Worm (Caenorhabditis elegans): ENCODE results near the gene crb-3.

The crb-3 gene

DNA sequence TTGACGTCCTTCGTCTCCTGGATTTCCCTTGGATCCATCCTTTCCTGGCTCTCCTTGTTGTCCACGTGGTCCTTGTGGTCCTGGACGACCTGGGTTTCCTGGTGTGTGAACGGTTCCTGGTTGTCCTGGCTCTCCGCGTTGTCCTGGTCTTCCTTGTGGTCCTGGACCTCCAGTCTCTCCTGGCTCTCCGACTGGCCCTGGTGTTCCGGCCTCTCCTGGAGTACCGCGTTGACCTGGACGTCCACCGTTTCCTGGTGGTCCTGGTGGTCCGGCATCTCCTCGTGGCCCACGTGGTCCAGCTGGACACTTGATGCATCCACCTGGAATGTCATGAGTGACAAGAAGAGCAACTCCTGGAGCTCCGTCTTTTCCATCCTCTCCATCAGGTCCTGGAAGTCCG is 30.2 kb downstream of the crb-3 start:
- TF ChIP-seq C08G9.2 (tag; optimal IDR thresholded peaks at IDR 0.05) = peak; percentile 31
- TF ChIP-seq sdc-2 (tag; optimal IDR thresholded peaks at IDR 0.05) = peak; percentile 27
- TF ChIP-seq elt-4 (tag; optimal IDR thresholded peaks at IDR 0.05) = peak; percentile 63
- TF ChIP-seq ceh-48 (tag; optimal IDR thresholded peaks at IDR 0.05) = no peak
- TF ChIP-seq hlh-13 (GFP tag; optimal IDR thresholded peaks at IDR 0.05) = no peak

- TF ChIP-seq syd-9 (tag; optimal IDR thresholded peaks at IDR 0.05) (no peak), sox-2 (GFP tag; IDR thresholded peaks at IDR 0.05) (no peak), hlh-13 (GFP tag; optimal IDR thresholded peaks at IDR 0.05) (no peak), sdc-2 (tag; optimal IDR thresholded peaks at IDR 0.05) (no peak), pag-3 (tag; optimal IDR thresholded peaks at IDR 0.05; ENCODE audit: borderline replicate concordance) (no peak), ama-1 (optimal IDR thresholded peaks at IDR 0.05) (no peak), hlh-15 (tag; optimal IDR thresholded peaks at IDR 0.05) (no peak), Y22D7AL.16 (tag; optimal IDR thresholded peaks at IDR 0.05) (no peak), mec-3 (tag; optimal IDR thresholded peaks at IDR 0.05; ENCODE audit: borderline replicate concordance) (no peak), unc-86 (tag; optimal IDR thresholded peaks at IDR 0.05) (no peak), pqm-1 (tag; optimal IDR thresholded peaks at IDR 0.05) (no peak), ceh-2 (tag; optimal IDR thresholded peaks at IDR 0.05) (no peak), ceh-22 (tag; optimal IDR thresholded peaks at IDR 0.05) (no peak), eyg-1 (tag; optimal IDR thresholded peaks at IDR 0.05) (no peak), hlh-6 (tag; optimal IDR thresholded peaks at IDR 0.05) (no peak), C38D4.7 (GFP tag; optimal IDR thresholded peaks at IDR 0.05) (no peak), K02D7.2 (tag; optimal IDR thresholded peaks at IDR 0.05) (no peak), tbx-2 (tag; optimal IDR thresholded peaks at IDR 0.05) (no peak), ceh-31 (tag; optimal IDR thresholded peaks at IDR 0.05) (no peak)
These were observed 30.9 kb downstream of the crb-3 start, which contains the start of gene col-175 for ce11 chrX:9234518-9234917. Gene col-175 (minus strand): TSS chrX:9234618.

- TF ChIP-seq ref-2 (tag; optimal IDR thresholded peaks at IDR 0.05) (no peak), lin-11 (tag; optimal IDR thresholded peaks at IDR 0.05) (no peak), pqm-1 (tag; optimal IDR thresholded peaks at IDR 0.05) (no peak), ceh-18 (tag; optimal IDR thresholded peaks at IDR 0.05) (no peak), che-1 (tag; optimal IDR thresholded peaks at IDR 0.05) (no peak), hlh-30 (tag; optimal IDR thresholded peaks at IDR 0.05; ENCODE audit: insufficient read depth) (no peak), ceh-45 (GFP tag; IDR thresholded peaks at IDR 0.05) (no peak), sox-2 (GFP tag; IDR thresholded peaks at IDR 0.05) (no peak), fkh-10 (GFP tag; optimal IDR thresholded peaks at IDR 0.05) (no peak), nhr-11 (tag; optimal IDR thresholded peaks at IDR 0.05) (no peak), ceh-14 (tag; optimal IDR thresholded peaks at IDR 0.05) (no peak), ceh-48 (tag; optimal IDR thresholded peaks at IDR 0.05) (no peak), hlh-15 (tag; optimal IDR thresholded peaks at IDR 0.05) (no peak)
These were observed 34.1 kb downstream of the crb-3 start for ce11 chrX:9237708-9238107.

ce11 chrX:9238692-9239091 is 35.1 kb downstream of the crb-3 start:
- TF ChIP-seq ceh-24 (tag; optimal IDR thresholded peaks at IDR 0.05) (no peak), madf-2 (tag; optimal IDR thresholded peaks at IDR 0.05) (no peak), ref-2 (tag; optimal IDR thresholded peaks at IDR 0.05) (no peak), nhr-11 (tag; optimal IDR thresholded peaks at IDR 0.05) (no peak), hlh-30 (tag; optimal IDR thresholded peaks at IDR 0.05; ENCODE audit: insufficient read depth) (no peak), npax-4 (tag; optimal IDR thresholded peaks at IDR 0.05) (no peak), ama-1 (optimal IDR thresholded peaks at IDR 0.05) (no peak), pha-4 (tag; optimal IDR thresholded peaks at IDR 0.05) (no peak), elt-4 (tag; optimal IDR thresholded peaks at IDR 0.05) (no peak)

ce11 chrX:9242123-9242522 is 38.6 kb downstream of the crb-3 start, which contains the start of gene lgc-4:
Gene lgc-4 (minus strand): TSS chrX:9242223.
- TF ChIP-seq nhr-11 (tag; optimal IDR thresholded peaks at IDR 0.05) (no peak), syd-9 (tag; optimal IDR thresholded peaks at IDR 0.05) (no peak), tbx-7 (tag; optimal IDR thresholded peaks at IDR 0.05) (no peak), sox-2 (GFP tag; IDR thresholded peaks at IDR 0.05) (no peak), C38D4.7 (GFP tag; optimal IDR thresholded peaks at IDR 0.05) (no peak), hlh-6 (tag; optimal IDR thresholded peaks at IDR 0.05) (no peak), pax-1 (tag; optimal IDR thresholded peaks at IDR 0.05) (no peak), zip-5 (tag; optimal IDR thresholded peaks at IDR 0.05) (no peak), sox-4 (tag; optimal IDR thresholded peaks at IDR 0.05) (no peak), ceh-31 (tag; optimal IDR thresholded peaks at IDR 0.05) (no peak), ceh-24 (tag; optimal IDR thresholded peaks at IDR 0.05) (no peak), pha-4 (tag; optimal IDR thresholded peaks at IDR 0.05) (no peak), elt-4 (tag; optimal IDR thresholded peaks at IDR 0.05) (no peak), ets-4 (tag; optimal IDR thresholded peaks at IDR 0.05) (no peak), C08G9.2 (tag; optimal IDR thresholded peaks at IDR 0.05) (no peak), rnt-1 (tag; optimal IDR thresholded peaks at IDR 0.05) (no peak), pqm-1 (tag; optimal IDR thresholded peaks at IDR 0.05) (no peak)
